Worm (Caenorhabditis elegans) whole organism, mixed stage, embryonic: ENCODE data around the gene Y116A8C.24.

Source experiments
- ceh-83 ChIP-seq: fragments of 200-800 bp; sonication (Bioruptor generic); optimal IDR thresholded peaks from 2 replicates; lab custom pipeline; 2018; ENCODE audit warnings: mild to moderate bottlenecking, missing genetic modification characterization, missing compliant biosample characterization
- ces-1 ChIP-seq: fragments of 150-350 bp; optimal IDR thresholded peaks from 2 replicates; lab custom pipeline; 2014; ENCODE audit warnings: missing biosample characterization, missing genetic modification reagents, missing genetic modification characterization
- drap-1 ChIP-seq: fragments of 200-800 bp; sonication (Bioruptor generic); optimal IDR thresholded peaks from 3 replicates; lab custom pipeline; 2018; ENCODE audit warnings: mild to moderate bottlenecking, missing genetic modification characterization, missing compliant biosample characterization
- nhr-12 ChIP-seq: fragments of 150-350 bp; optimal IDR thresholded peaks from 2 replicates; lab custom pipeline; 2014; ENCODE audit warnings: missing biosample characterization, missing genetic modification characterization
- nhr-28 ChIP-seq: fragments of 150-350 bp; optimal IDR thresholded peaks from 2 replicates; lab custom pipeline; 2014; ENCODE audit warnings: missing biosample characterization, missing genetic modification characterization
- unc-39 ChIP-seq: fragments of 150-350 bp; optimal IDR thresholded peaks from 2 replicates; lab custom pipeline; 2014; ENCODE audit warnings: missing biosample characterization, missing genetic modification characterization
- unc-62 ChIP-seq: fragments of 150-350 bp; optimal IDR thresholded peaks from 2 replicates; lab custom pipeline; 2014; ENCODE audit warnings: missing biosample characterization, missing genetic modification reagents, missing genetic modification characterization
- ztf-11 ChIP-seq: fragments of 150-350 bp; optimal IDR thresholded peaks from 2 replicates; lab custom pipeline; 2014; ENCODE audit warnings: missing biosample characterization, missing genetic modification characterization

- TF ChIP-seq unc-39 = no peak
- TF ChIP-seq ces-1 (GFP tag; lab: Kevin White, UChicago) = no peak
- TF ChIP-seq unc-62 (GFP tag; lab: Kevin White, UChicago) = no peak
- TF ChIP-seq ztf-11 (tag; lab: Kevin White, UChicago) = no peak
- TF ChIP-seq ceh-83 (GFP tag; lab: Kevin White, UChicago) = no peak
- no peak for TF ChIP-seq nhr-28
- no peak for TF ChIP-seq nhr-12 (tag; lab: Kevin White, UChicago)
- no peak for TF ChIP-seq drap-1 (GFP tag; lab: Kevin White, UChicago)
Observed at ce11 chrIV:17110882-17111281, 40.2 kb upstream of the Y116A8C.24 start, which contains the start of gene sfa-1.
